Fruit fly (Drosophila melanogaster) whole organism, embryonic: ENCODE results near the gene CG10874.

ENCODE experiments used
- Awh ChIP-seq: fragments of 200-800 bp; sonication (Bioruptor generic); IDR thresholded peaks from 2 replicates; pipeline ENCODE4, ENCODE4 v1.3.6; 2022; ENCODE audit warnings: missing biosample characterization, missing genetic modification characterization
- Bgb ChIP-seq: fragments of 200-800 bp; sonication (Bioruptor generic); IDR thresholded peaks from 2 replicates; pipeline ENCODE4 v1.3.6; 2022; ENCODE audit warnings: missing biosample characterization, missing genetic modification characterization; ENCODE audit not compliant: partially characterized antibody
- Bteb2 ChIP-seq: fragments of 200-800 bp; sonication (Bioruptor generic); optimal IDR thresholded peaks from 2 replicates; lab custom pipeline; 2016; ENCODE audit warnings: missing biosample characterization, missing genetic modification characterization
- CG10979 ChIP-seq: fragments of 200-800 bp; sonication (Bioruptor generic); optimal IDR thresholded peaks from 2 replicates; lab custom pipeline; 2018; ENCODE audit warnings: missing biosample characterization, mild to moderate bottlenecking, missing genetic modification characterization, moderate library complexity
- CG11456 ChIP-seq: fragments of 200-800 bp; sonication (Bioruptor generic); IDR thresholded peaks from 3 replicates; pipeline ENCODE4 v1.3.6; 2022; ENCODE audit warnings: missing biosample characterization, missing genetic modification characterization
- CG13296 ChIP-seq: fragments of 200-800 bp; sonication (Bioruptor generic); optimal IDR thresholded peaks from 3 replicates; lab custom pipeline; 2018; ENCODE audit warnings: missing biosample characterization, mild to moderate bottlenecking, missing genetic modification characterization
- CG14014 ChIP-seq: fragments of 200-800 bp; sonication (Bioruptor generic); IDR thresholded peaks from 2 replicates; pipeline ENCODE4 v1.3.6; 2022; ENCODE audit warnings: missing biosample characterization, missing genetic modification characterization
- CG17912 ChIP-seq: fragments of 200-800 bp; sonication (Bioruptor generic); optimal IDR thresholded peaks from 2 replicates; lab custom pipeline; 2018; ENCODE audit warnings: missing biosample characterization, mild to moderate bottlenecking, missing genetic modification characterization
- CG2678 ChIP-seq: fragments of 200-800 bp; sonication (Bioruptor generic); optimal IDR thresholded peaks from 3 replicates; lab custom pipeline; 2019; ENCODE audit warnings: missing biosample characterization, mild to moderate bottlenecking, missing genetic modification characterization, moderate library complexity
- CG30020 ChIP-seq: fragments of 200-800 bp; optimal IDR thresholded peaks from 2 replicates; lab custom pipeline; 2019; ENCODE audit warnings: missing biosample characterization, mild to moderate bottlenecking, missing genetic modification characterization, moderate library complexity
- CG31441 ChIP-seq: fragments of 200-800 bp; sonication (Bioruptor generic); IDR thresholded peaks from 2 replicates; pipeline ENCODE4 v1.3.6; 2022; ENCODE audit warnings: missing biosample characterization, missing genetic modification characterization
- CG4404 ChIP-seq: fragments of 200-800 bp; sonication (Bioruptor generic); IDR thresholded peaks from 2 replicates; pipeline ENCODE4 v1.3.6; 2022; ENCODE audit warnings: missing biosample characterization, missing genetic modification characterization
- CG4617 ChIP-seq: fragments of 200-800 bp; sonication (Bioruptor generic); optimal IDR thresholded peaks from 3 replicates; lab custom pipeline; 2016; ENCODE audit warnings: missing biosample characterization, missing genetic modification characterization, borderline replicate concordance
- CG4854 ChIP-seq: fragments of 200-800 bp; sonication (Bioruptor generic); optimal IDR thresholded peaks from 2 replicates; lab custom pipeline; 2016; ENCODE audit warnings: missing biosample characterization, missing genetic modification characterization, inconsistent platforms
- CG6791 ChIP-seq: fragments of 200-800 bp; sonication (Bioruptor generic); IDR thresholded peaks from 3 replicates; pipeline ENCODE4 v1.3.6; 2022; ENCODE audit warnings: missing biosample characterization, missing genetic modification characterization; ENCODE audit not compliant: partially characterized antibody
- CG7928 ChIP-seq: fragments of 200-800 bp; sonication (Bioruptor generic); optimal IDR thresholded peaks from 2 replicates; lab custom pipeline; 2017; ENCODE audit warnings: missing biosample characterization, mild to moderate bottlenecking, missing genetic modification characterization
- CG9876 ChIP-seq: fragments of 200-800 bp; sonication (Bioruptor generic); optimal IDR thresholded peaks from 2 replicates; lab custom pipeline; 2016; ENCODE audit warnings: missing biosample characterization, missing genetic modification characterization
- Camta ChIP-seq: fragments of 200-800 bp; sonication (Bioruptor generic); optimal IDR thresholded peaks from 2 replicates; lab custom pipeline; 2016; ENCODE audit warnings: missing biosample characterization, missing genetic modification characterization
- CrebB ChIP-seq: fragments of 200-800 bp; sonication (Bioruptor generic); optimal IDR thresholded peaks from 3 replicates; lab custom pipeline; 2018; ENCODE audit warnings: missing biosample characterization, mild to moderate bottlenecking, missing genetic modification characterization
- Dfd ChIP-seq, 2 experiments: fragments of >200 bp; optimal IDR thresholded peaks; 2 replicates each; lab custom pipeline; 2017; ENCODE audit warnings: missing biosample characterization in 2 of 2, missing genetic modification characterization in 2 of 2
- Dp ChIP-seq: fragments of 200-800 bp; sonication (Bioruptor generic); optimal IDR thresholded peaks from 2 replicates; lab custom pipeline; 2018; ENCODE audit warnings: missing biosample characterization, mild to moderate bottlenecking, missing genetic modification characterization, moderate library complexity
- Dref ChIP-seq: fragments of 200-800 bp; sonication (Bioruptor generic); IDR thresholded peaks from 2 replicates; pipeline ENCODE4 v1.3.6; 2022; ENCODE audit warnings: missing biosample characterization, missing genetic modification characterization
- Eip74EF ChIP-seq, 2 experiments: fragments of 200-800 bp in 1 of 2; fragments of >200 bp in 1 of 2; sonication (Bioruptor generic) in 1 of 2; optimal IDR thresholded peaks; 2 replicates each; lab custom pipeline; 2017 to 2019; ENCODE audit warnings: missing biosample characterization in 2 of 2, missing genetic modification characterization in 2 of 2, mild to moderate bottlenecking in 1 of 2, moderate library complexity in 1 of 2
- Fer2 ChIP-seq: fragments of 200-800 bp; sonication (Bioruptor generic); optimal IDR thresholded peaks from 2 replicates; lab custom pipeline; 2018; ENCODE audit warnings: missing biosample characterization, mild to moderate bottlenecking, missing genetic modification characterization, moderate library complexity
- Hr3 ChIP-seq: fragments of 200-800 bp; sonication (Bioruptor generic); optimal IDR thresholded peaks from 3 replicates; lab custom pipeline; 2016; ENCODE audit warnings: missing biosample characterization, missing genetic modification characterization
- Kr ChIP-seq: fragments of 200-800 bp; sonication (Bioruptor generic); optimal IDR thresholded peaks from 2 replicates; lab custom pipeline; 2017; ENCODE audit warnings: missing biosample characterization, mild to moderate bottlenecking, missing genetic modification characterization
- Max ChIP-seq: fragments of 200-800 bp; sonication (Bioruptor generic); optimal IDR thresholded peaks from 2 replicates; lab custom pipeline; 2016; ENCODE audit warnings: missing biosample characterization, mild to moderate bottlenecking, missing genetic modification characterization
- NC2β ChIP-seq: fragments of 200-800 bp; sonication (Bioruptor generic); optimal IDR thresholded peaks from 2 replicates; lab custom pipeline; 2016; ENCODE audit warnings: missing biosample characterization, missing genetic modification characterization
- Nf-YA ChIP-seq: fragments of 200-800 bp; sonication (Bioruptor generic); IDR thresholded peaks from 2 replicates; pipeline ENCODE4 v1.3.6; 2022; ENCODE audit warnings: missing biosample characterization, missing genetic modification characterization
- Rfx ChIP-seq: fragments of 200-800 bp; sonication (Bioruptor generic); IDR thresholded peaks from 2 replicates; pipeline ENCODE4 v1.3.6; 2022; ENCODE audit warnings: missing biosample characterization, missing genetic modification characterization
- Ssrp ChIP-seq: fragments of 200-800 bp; sonication (Bioruptor generic); optimal IDR thresholded peaks from 2 replicates; lab custom pipeline; 2018; ENCODE audit warnings: missing biosample characterization, mild to moderate bottlenecking, missing genetic modification characterization, moderate library complexity
- Stat92E ChIP-seq, 3 experiments: fragments of >200 bp in 2 of 3; fragments of 200-800 bp in 1 of 3; sonication (Bioruptor generic) in 1 of 3; optimal IDR thresholded peaks; 2 replicates each; lab custom pipeline; 2017 to 2019; ENCODE audit warnings: missing biosample characterization in 3 of 3, missing genetic modification characterization in 3 of 3, mild to moderate bottlenecking in 1 of 3, moderate library complexity in 1 of 3
- az2 ChIP-seq: fragments of 200-800 bp; sonication (Bioruptor generic); optimal IDR thresholded peaks from 3 replicates; lab custom pipeline; 2016; ENCODE audit warnings: missing biosample characterization, missing genetic modification characterization
- bcd ChIP-seq: fragments of 200-800 bp; sonication (Bioruptor generic); optimal IDR thresholded peaks from 2 replicates; lab custom pipeline; 2017; ENCODE audit warnings: missing biosample characterization, mild to moderate bottlenecking, missing genetic modification characterization
- btn ChIP-seq: fragments of 200-800 bp; sonication (Bioruptor generic); optimal IDR thresholded peaks from 2 replicates; lab custom pipeline; 2016; ENCODE audit warnings: missing biosample characterization, missing genetic modification characterization
- ci ChIP-seq: fragments of 200-800 bp; sonication (Bioruptor generic); IDR thresholded peaks from 3 replicates; pipeline ENCODE4 v1.3.6; 2022; ENCODE audit warnings: missing biosample characterization, missing genetic modification characterization
- dmrt99B ChIP-seq: fragments of 200-800 bp; sonication (Bioruptor generic); optimal IDR thresholded peaks from 2 replicates; lab custom pipeline; 2018; ENCODE audit warnings: missing biosample characterization, mild to moderate bottlenecking, missing genetic modification characterization, moderate library complexity
- ewg ChIP-seq: fragments of 200-800 bp; sonication (Bioruptor generic); optimal IDR thresholded peaks from 3 replicates; lab custom pipeline; 2017; ENCODE audit warnings: mild to moderate bottlenecking, missing biosample characterization, missing genetic modification reagents, missing genetic modification characterization
- kah ChIP-seq: fragments of 200-800 bp; sonication (Bioruptor generic); optimal IDR thresholded peaks from 2 replicates; lab custom pipeline; 2018; ENCODE audit warnings: missing biosample characterization, mild to moderate bottlenecking, missing genetic modification characterization
- lola ChIP-seq, 3 experiments: fragments of >200 bp in 2 of 3; fragments of 200-800 bp in 1 of 3; sonication (Bioruptor generic) in 1 of 3; optimal IDR thresholded peaks; 2 replicates each; lab custom pipeline; 2017 to 2019; ENCODE audit warnings: missing biosample characterization in 3 of 3, missing genetic modification characterization in 3 of 3, mild to moderate bottlenecking in 1 of 3, moderate library complexity in 1 of 3
- mam ChIP-seq: fragments of 200-800 bp; sonication (Bioruptor generic); optimal IDR thresholded peaks from 3 replicates; lab custom pipeline; 2016; ENCODE audit warnings: missing biosample characterization, missing genetic modification characterization
- nmo ChIP-seq: fragments of 200-800 bp; sonication (Bioruptor generic); optimal IDR thresholded peaks from 2 replicates; lab custom pipeline; 2018; ENCODE audit warnings: missing biosample characterization, mild to moderate bottlenecking, missing genetic modification characterization, moderate library complexity
- otp ChIP-seq: fragments of 200-800 bp; sonication (Bioruptor generic); IDR thresholded peaks from 3 replicates; pipeline ENCODE4, ENCODE4 v1.3.6; 2022; ENCODE audit warnings: missing biosample characterization, missing genetic modification characterization
- pan ChIP-seq, 4 experiments: fragments of >200 bp in 3 of 4; fragments of 200-800 bp in 1 of 4; sonication (Bioruptor generic) in 1 of 4; optimal IDR thresholded peaks in 3 of 4; IDR thresholded peaks in 1 of 4; 2 replicates each; pipeline versions ENCODE4 v1.3.6 to Lab custom; 2017 to 2022; ENCODE audit warnings: missing biosample characterization in 2 of 4, missing genetic modification characterization in 2 of 4, mixed read lengths in 1 of 4
- pita ChIP-seq: fragments of 200-800 bp; sonication (Bioruptor generic); optimal IDR thresholded peaks from 2 replicates; lab custom pipeline; 2017; ENCODE audit warnings: missing biosample characterization, mild to moderate bottlenecking, missing genetic modification characterization
- rib ChIP-seq: fragments of 200-800 bp; sonication (Bioruptor generic); IDR thresholded peaks from 2 replicates; pipeline ENCODE4 v1.3.6; 2022; ENCODE audit warnings: missing biosample characterization, missing genetic modification characterization
- sob ChIP-seq: fragments of 200-800 bp; sonication (Bioruptor generic); IDR thresholded peaks from 2 replicates; pipeline ENCODE4 v1.3.6; 2022; ENCODE audit warnings: missing biosample characterization, missing genetic modification characterization
- vfl ChIP-seq: fragments of 200-800 bp; sonication (Bioruptor generic); optimal IDR thresholded peaks from 2 replicates; lab custom pipeline; 2016; ENCODE audit warnings: missing biosample characterization, missing genetic modification characterization
- vnd ChIP-seq: fragments of 200-800 bp; sonication (Bioruptor generic); IDR thresholded peaks from 3 replicates; pipeline ENCODE4 v1.3.6; 2022; ENCODE audit warnings: missing biosample characterization, missing genetic modification characterization; ENCODE audit not compliant: partially characterized antibody

The CG10874 gene

dm6 chr2L:2182735-2183340 is 9.3 kb downstream of the CG10874 start (continued):
- TF ChIP-seq CG6791, result no peak
- peak; percentile 38 for TF ChIP-seq Max (GFP tag; lab: Kevin White, UChicago)
- TF ChIP-seq Hr3 (GFP tag; lab: Kevin White, UChicago), result peak; percentile 50
- TF ChIP-seq Stat92E (GFP tag; optimal IDR thresholded peaks at IDR 0.05; lab: Kevin White, UChicago), result peak in 1 of 3 experiments; percentile 94
- TF ChIP-seq CG4854 (GFP tag; lab: Kevin White, UChicago), result no peak
- peak; percentile 76 for TF ChIP-seq NC2β
- peak; percentile 81 for TF ChIP-seq CG31441 (GFP tag; lab: Robert Waterston, UW)
- no peak for TF ChIP-seq CG13296 (GFP tag; lab: Kevin White, UChicago)
- no peak for TF ChIP-seq Dref (GFP tag; lab: Robert Waterston, UW)
- peak; percentile 51 for TF ChIP-seq az2
- peak; percentile 71 for TF ChIP-seq btn (GFP tag; lab: Kevin White, UChicago)
- TF ChIP-seq rib (GFP tag; lab: Robert Waterston, UW), result no peak
- peak; percentile 67 for TF ChIP-seq nmo (GFP tag; lab: Kevin White, UChicago)
- peak; percentile 92 for TF ChIP-seq CG4404 (GFP tag; lab: Robert Waterston, UW)
- TF ChIP-seq ewg (GFP tag; lab: Kevin White, UChicago), result no peak
- no peak for TF ChIP-seq CG14014 (GFP tag; lab: Robert Waterston, UW)
- TF ChIP-seq Dp (GFP tag; lab: Kevin White, UChicago), result no peak
- TF ChIP-seq CG2678 (tag; lab: Kevin White, UChicago), result peak; percentile 40
- no peak for TF ChIP-seq Kr (GFP tag; lab: Kevin White, UChicago)
- TF ChIP-seq vnd (GFP tag; lab: Robert Waterston, UW), result no peak
- no peak for TF ChIP-seq CG7928
- 0 out of 2 replicates have a peak, but pooled peaks have one; percentile 26 for TF ChIP-seq Nf-YA (GFP tag; lab: Robert Waterston, UW)
- TF ChIP-seq CG4617 (GFP tag; lab: Kevin White, UChicago), result peak; percentile 31
- peak; percentile 83 for TF ChIP-seq ci (GFP tag; lab: Robert Waterston, UW)
- TF ChIP-seq sob (GFP tag; lab: Robert Waterston, UW), result no peak
- TF ChIP-seq Dfd (GFP tag; optimal IDR thresholded peaks at IDR 0.05; lab: Kevin White, UChicago), result no peak
- TF ChIP-seq mam, result no peak
- TF ChIP-seq CG9876, result peak; percentile 53
- TF ChIP-seq CG30020 (tag; lab: Kevin White, UChicago), result no peak
- TF ChIP-seq pan (optimal IDR thresholded peaks at IDR 0.05; lab: Kevin White, UChicago), result no peak
- peak in 1 of 2 experiments; percentile 16 for TF ChIP-seq pan (GFP tag; optimal IDR thresholded peaks at IDR 0.05 in 1 of 2, IDR thresholded peaks at IDR 0.05 in 1 of 2)
- TF ChIP-seq Ssrp (tag; lab: Kevin White, UChicago), result peak; percentile 61
- peak; percentile 66 for TF ChIP-seq Awh (GFP tag; lab: Robert Waterston, UW)
- no peak for TF ChIP-seq Eip74EF (GFP tag; optimal IDR thresholded peaks at IDR 0.05; lab: Kevin White, UChicago)
- TF ChIP-seq CrebB (tag; lab: Kevin White, UChicago), result no peak
- TF ChIP-seq kah (GFP tag; lab: Kevin White, UChicago), result no peak
- TF ChIP-seq Bteb2 (GFP tag; lab: Kevin White, UChicago), result no peak
- no peak for TF ChIP-seq vfl (GFP tag; lab: Kevin White, UChicago)
- peak; percentile 34 for TF ChIP-seq bcd (GFP tag; lab: Kevin White, UChicago)
- no peak for TF ChIP-seq CG17912
- no peak for TF ChIP-seq dmrt99B (tag; lab: Kevin White, UChicago)
- peak; percentile 88 for TF ChIP-seq CG10979 (tag; lab: Kevin White, UChicago)
- no peak for TF ChIP-seq Bgb (GFP tag; lab: Robert Waterston, UW)
- TF ChIP-seq otp, result peak; percentile 86
- peak in 1 of 3 experiments; percentile 92 for TF ChIP-seq lola (GFP tag; optimal IDR thresholded peaks at IDR 0.05; lab: Kevin White, UChicago)
- TF ChIP-seq CG11456, result no peak
- no peak for TF ChIP-seq pita
- TF ChIP-seq Camta, result peak; percentile 65
- TF ChIP-seq Fer2, result no peak
- no peak for TF ChIP-seq Rfx (GFP tag; lab: Robert Waterston, UW)
